Worm (Caenorhabditis elegans): ENCODE measurements around the gene F54C9.9.

DNA sequence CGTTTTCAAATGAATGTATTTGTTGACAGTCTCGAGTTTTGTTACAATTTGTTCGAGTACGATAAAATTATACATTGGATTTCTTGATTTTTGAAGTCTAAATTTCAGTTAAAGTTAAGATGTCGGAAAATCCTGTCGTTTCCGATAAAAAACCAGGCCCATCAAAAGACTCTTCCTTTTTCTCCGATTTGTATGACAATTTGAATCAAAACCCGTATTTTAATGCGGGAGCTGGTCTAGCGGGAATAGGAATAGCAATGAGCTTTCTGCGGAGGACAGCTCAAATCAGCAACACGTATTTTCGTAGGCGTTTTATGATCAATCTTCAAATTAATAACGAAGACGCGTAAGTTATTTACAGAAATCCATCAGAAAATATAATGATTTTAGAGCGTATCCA, 6.9 kb upstream of the F54C9.9 start, which contains the start of gene bcs-1:
- TF ChIP-seq nfya-1 (tag; optimal IDR thresholded peaks at IDR 0.05) (no peak), nhr-232 (tag; optimal IDR thresholded peaks at IDR 0.05) (no peak), gmeb-2 (tag; optimal IDR thresholded peaks at IDR 0.05) (no peak), hlh-30 (tag; optimal IDR thresholded peaks at IDR 0.05; ENCODE audit: insufficient read depth) (no peak), ama-1 (optimal IDR thresholded peaks at IDR 0.05) (no peak), tbx-2 (tag; optimal IDR thresholded peaks at IDR 0.05) (no peak), npax-4 (tag; optimal IDR thresholded peaks at IDR 0.05) (no peak), ahr-1 (tag; optimal IDR thresholded peaks at IDR 0.05) (no peak), pqm-1 (tag; optimal IDR thresholded peaks at IDR 0.05) (no peak), K02D7.2 (tag; optimal IDR thresholded peaks at IDR 0.05) (no peak), unc-3 (GFP tag; conservative IDR thresholded peaks at IDR 0.05) (no peak), unc-3 (tag; optimal IDR thresholded peaks at IDR 0.05) (no peak), nhr-11 (tag; optimal IDR thresholded peaks at IDR 0.05) (no peak), unc-86 (tag; optimal IDR thresholded peaks at IDR 0.05) (no peak), fkh-10 (GFP tag; optimal IDR thresholded peaks at IDR 0.05) (no peak)

Data from whole organism, late embryonic.